Worm (Caenorhabditis elegans) whole organism, L2 larva: ENCODE measurements around the gene F38B7.2.

Experiments used
- lin-13 ChIP-seq: fragments of 150-350 bp; optimal IDR thresholded peaks from 2 replicates; lab custom pipeline; 2014; ENCODE audit warnings: missing biosample characterization, missing genetic modification reagents, missing genetic modification characterization
- nhr-11 ChIP-seq: fragments of 150-350 bp; optimal IDR thresholded peaks from 2 replicates; lab custom pipeline; 2014; ENCODE audit warnings: missing biosample characterization, missing genetic modification characterization
- nhr-237 ChIP-seq: fragments of 150-350 bp; optimal IDR thresholded peaks from 2 replicates; lab custom pipeline; 2014; ENCODE audit warnings: missing biosample characterization, missing genetic modification characterization
- nhr-25 ChIP-seq: fragments of 150-350 bp; sonication (generic microtip); optimal IDR thresholded peaks from 3 replicates; lab custom pipeline; 2014; ENCODE audit warnings: missing biosample characterization, missing genetic modification characterization
- nhr-77 ChIP-seq: fragments of 150-350 bp; optimal IDR thresholded peaks from 2 replicates; lab custom pipeline; 2014; ENCODE audit warnings: missing biosample characterization, missing genetic modification characterization
- unc-55 ChIP-seq: fragments of 150-350 bp; sonication (generic microtip); optimal IDR thresholded peaks from 3 replicates; lab custom pipeline; 2014; ENCODE audit warnings: missing biosample characterization, missing genetic modification reagents, missing genetic modification characterization
- unc-62 ChIP-seq: fragments of 150-350 bp; optimal IDR thresholded peaks from 2 replicates; lab custom pipeline; 2014; ENCODE audit warnings: missing biosample characterization, missing genetic modification reagents, missing genetic modification characterization

DNA sequence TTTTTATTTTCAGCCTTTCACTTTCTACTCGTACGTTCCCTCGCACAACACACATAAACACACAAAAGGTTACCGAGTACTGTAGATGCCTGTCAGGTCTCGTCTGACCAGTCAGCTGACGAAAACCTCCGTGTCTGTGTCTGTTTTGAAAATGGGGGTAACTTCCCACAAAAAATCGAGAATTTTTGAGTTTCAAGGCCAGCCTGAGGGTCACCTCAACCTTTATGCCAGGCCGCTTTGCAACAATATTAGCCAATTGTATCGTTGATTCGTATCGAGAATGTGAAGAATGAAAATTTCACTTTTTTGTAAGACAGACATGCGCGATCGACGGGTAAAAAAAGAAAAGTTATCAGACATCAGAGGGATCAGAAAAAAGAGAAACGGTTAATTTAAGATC is 12.7 kb upstream of the F38B7.2 start:
- TF ChIP-seq nhr-77 (tag; lab: Kevin White, UChicago): no peak
- no peak for TF ChIP-seq nhr-11 (tag; lab: Kevin White, UChicago)
- TF ChIP-seq nhr-237 (tag; lab: Kevin White, UChicago): no peak
- TF ChIP-seq lin-13 (GFP tag; lab: Kevin White, UChicago): no peak
- TF ChIP-seq nhr-25: peak; percentile 96
- TF ChIP-seq unc-62 (GFP tag; lab: Kevin White, UChicago): no peak
- TF ChIP-seq unc-55 (GFP tag; lab: Kevin White, UChicago): no peak
